Fruit fly (Drosophila melanogaster) whole organism, embryonic: ENCODE results near the gene CG4297.
A peak's percentile ranks its signal among the peaks of the same experiment; 100 is the strongest.

Experiments used
- ATbp ChIP-seq: fragments of 200-800 bp; sonication (Bioruptor generic); optimal IDR thresholded peaks from 2 replicates; lab custom pipeline; 2017; ENCODE audit warnings: missing biosample characterization, mild to moderate bottlenecking, missing genetic modification characterization, missing genetic modification reagents
- BEAF-32 ChIP-seq: fragments of 200-800 bp; sonication (Bioruptor generic); optimal IDR thresholded peaks from 3 replicates; lab custom pipeline; 2017; ENCODE audit warnings: missing biosample characterization, missing genetic modification characterization, mild to moderate bottlenecking, moderate library complexity, missing genetic modification reagents
- C15 ChIP-seq: fragments of 200-800 bp; sonication (Bioruptor generic); IDR thresholded peaks from 3 replicates; pipeline ENCODE4 v1.3.6; 2022; ENCODE audit warnings: missing biosample characterization, missing genetic modification characterization
- CG10431 ChIP-seq: fragments of 200-800 bp; sonication (Bioruptor generic); optimal IDR thresholded peaks from 3 replicates; lab custom pipeline; 2018; ENCODE audit warnings: missing biosample characterization, mild to moderate bottlenecking, missing genetic modification characterization
- CG11085 ChIP-seq: fragments of 200-800 bp; sonication (Bioruptor generic); IDR thresholded peaks from 2 replicates; pipeline ENCODE4 v1.3.6; 2022; ENCODE audit warnings: missing biosample characterization, missing genetic modification characterization
- CG11456 ChIP-seq: fragments of 200-800 bp; sonication (Bioruptor generic); IDR thresholded peaks from 3 replicates; pipeline ENCODE4 v1.3.6; 2022; ENCODE audit warnings: missing biosample characterization, missing genetic modification characterization
- CG12744 ChIP-seq: fragments of 200-800 bp; sonication (Bioruptor generic); optimal IDR thresholded peaks from 2 replicates; lab custom pipeline; 2016; ENCODE audit warnings: missing biosample characterization, missing genetic modification characterization
- CG15073 ChIP-seq: fragments of 200-800 bp; sonication (Bioruptor generic); optimal IDR thresholded peaks from 2 replicates; lab custom pipeline; 2016; ENCODE audit warnings: missing biosample characterization, missing genetic modification characterization
- CG15479 ChIP-seq: fragments of 200-800 bp; sonication (Bioruptor generic); optimal IDR thresholded peaks from 3 replicates; lab custom pipeline; 2019; ENCODE audit warnings: missing biosample characterization, mild to moderate bottlenecking, missing genetic modification characterization, moderate library complexity
- CG15514 ChIP-seq: fragments of 200-800 bp; sonication (Bioruptor generic); optimal IDR thresholded peaks from 3 replicates; lab custom pipeline; 2017; ENCODE audit warnings: missing biosample characterization, missing genetic modification characterization, mild to moderate bottlenecking, moderate library complexity, missing genetic modification reagents
- CG15601 ChIP-seq: fragments of 200-800 bp; sonication (Bioruptor generic); optimal IDR thresholded peaks from 3 replicates; lab custom pipeline; 2019; ENCODE audit warnings: missing biosample characterization, mild to moderate bottlenecking, missing genetic modification characterization, moderate library complexity
- CG17802 ChIP-seq: fragments of 200-800 bp; sonication (Bioruptor generic); optimal IDR thresholded peaks from 2 replicates; lab custom pipeline; 2018; ENCODE audit warnings: missing biosample characterization, mild to moderate bottlenecking, missing genetic modification characterization, moderate library complexity
- CG18262 ChIP-seq: fragments of 200-800 bp; optimal IDR thresholded peaks from 3 replicates; lab custom pipeline; 2019; ENCODE audit warnings: missing biosample characterization, mild to moderate bottlenecking, missing genetic modification characterization, moderate library complexity
- CG2889 ChIP-seq: fragments of 200-800 bp; sonication (Bioruptor generic); IDR thresholded peaks from 3 replicates; pipeline ENCODE4 v1.3.6; 2022; ENCODE audit warnings: missing biosample characterization, missing genetic modification characterization
- CG33213 ChIP-seq: fragments of 200-800 bp; sonication (Bioruptor generic); optimal IDR thresholded peaks from 3 replicates; lab custom pipeline; 2016; ENCODE audit warnings: missing biosample characterization, missing genetic modification characterization
- CG4617 ChIP-seq: fragments of 200-800 bp; sonication (Bioruptor generic); optimal IDR thresholded peaks from 3 replicates; lab custom pipeline; 2016; ENCODE audit warnings: missing biosample characterization, missing genetic modification characterization, borderline replicate concordance
- CG4854 ChIP-seq: fragments of 200-800 bp; sonication (Bioruptor generic); optimal IDR thresholded peaks from 2 replicates; lab custom pipeline; 2016; ENCODE audit warnings: missing biosample characterization, missing genetic modification characterization, inconsistent platforms
- CG8924 ChIP-seq: fragments of 200-800 bp; optimal IDR thresholded peaks from 3 replicates; lab custom pipeline; 2019; ENCODE audit warnings: missing biosample characterization, mild to moderate bottlenecking, missing genetic modification characterization, moderate library complexity
- CG9817 ChIP-seq: fragments of 200-800 bp; sonication (Bioruptor generic); optimal IDR thresholded peaks from 2 replicates; lab custom pipeline; 2018; ENCODE audit warnings: missing biosample characterization, mild to moderate bottlenecking, missing genetic modification characterization, moderate library complexity
- CrebB ChIP-seq: fragments of 200-800 bp; sonication (Bioruptor generic); optimal IDR thresholded peaks from 3 replicates; lab custom pipeline; 2018; ENCODE audit warnings: missing biosample characterization, mild to moderate bottlenecking, missing genetic modification characterization
- Dip2 ChIP-seq: fragments of 200-800 bp; sonication (Bioruptor generic); IDR thresholded peaks from 2 replicates; pipeline ENCODE4 v1.3.6; 2022; ENCODE audit warnings: missing biosample characterization, missing genetic modification characterization
- Fer3 ChIP-seq: fragments of 200-800 bp; sonication (Bioruptor generic); optimal IDR thresholded peaks from 2 replicates; lab custom pipeline; 2018; ENCODE audit warnings: missing biosample characterization, mild to moderate bottlenecking, missing genetic modification characterization, moderate library complexity
- GATAe ChIP-seq: fragments of 200-800 bp; sonication (Bioruptor generic); conservative IDR thresholded peaks from 2 replicates; pipeline ENCODE4 v1.3.6; 2022; ENCODE audit warnings: missing biosample characterization, missing genetic modification characterization
- Lim3 ChIP-seq: fragments of 200-800 bp; sonication (Bioruptor generic); IDR thresholded peaks from 2 replicates; pipeline ENCODE4 v1.3.6; 2022; ENCODE audit warnings: missing biosample characterization, missing genetic modification characterization
- Opbp ChIP-seq: fragments of 200-800 bp; sonication (Bioruptor generic); IDR thresholded peaks from 3 replicates; pipeline ENCODE4 v1.3.6; 2022; ENCODE audit warnings: missing biosample characterization, missing genetic modification characterization; ENCODE audit not compliant: partially characterized antibody
- Poxn ChIP-seq: fragments of 200-800 bp; sonication (Bioruptor generic); IDR thresholded peaks from 2 replicates; pipeline ENCODE4 v1.3.6; 2022; ENCODE audit warnings: missing biosample characterization, missing genetic modification characterization
- Ptx1 ChIP-seq: fragments of 200-800 bp; sonication (Bioruptor generic); IDR thresholded peaks from 2 replicates; pipeline ENCODE4 v1.3.6; 2022; ENCODE audit warnings: missing biosample characterization, missing genetic modification characterization
- Sry-δ ChIP-seq: fragments of 200-800 bp; sonication (Bioruptor generic); optimal IDR thresholded peaks from 2 replicates; lab custom pipeline; 2016; ENCODE audit warnings: missing biosample characterization, missing genetic modification characterization
- Usf ChIP-seq: fragments of 200-800 bp; sonication (Bioruptor generic); optimal IDR thresholded peaks from 2 replicates; lab custom pipeline; 2017; ENCODE audit warnings: missing genotype, missing biosample characterization, missing genetic modification characterization
- al ChIP-seq: fragments of 200-800 bp; sonication (Bioruptor generic); IDR thresholded peaks from 2 replicates; pipeline ENCODE4 v1.3.6; 2022; ENCODE audit warnings: missing biosample characterization, missing genetic modification characterization
- amos ChIP-seq: fragments of 200-800 bp; sonication (Bioruptor generic); IDR thresholded peaks from 2 replicates; pipeline ENCODE4 v1.3.6; 2022; ENCODE audit warnings: missing biosample characterization, missing genetic modification characterization; ENCODE audit not compliant: partially characterized antibody
- ato ChIP-seq: fragments of 200-800 bp; sonication (Bioruptor generic); IDR thresholded peaks from 2 replicates; pipeline ENCODE4 v1.3.6; 2022; ENCODE audit warnings: missing biosample characterization, missing genetic modification characterization; ENCODE audit not compliant: partially characterized antibody
- cg ChIP-seq: fragments of 200-800 bp; sonication (Bioruptor generic); optimal IDR thresholded peaks from 3 replicates; lab custom pipeline; 2019; ENCODE audit warnings: missing biosample characterization, mild to moderate bottlenecking, missing genetic modification characterization, moderate library complexity
- dati ChIP-seq: fragments of 200-800 bp; sonication (Bioruptor generic); IDR thresholded peaks from 2 replicates; pipeline ENCODE4 v1.3.6; 2022; ENCODE audit warnings: missing biosample characterization, missing genetic modification characterization
- dimm ChIP-seq: fragments of 200-800 bp; sonication (Bioruptor generic); IDR thresholded peaks from 2 replicates; pipeline ENCODE4 v1.3.6; 2022; ENCODE audit warnings: missing biosample characterization, missing genetic modification characterization
- fd64A ChIP-seq: fragments of 200-800 bp; sonication (Bioruptor generic); optimal IDR thresholded peaks from 3 replicates; lab custom pipeline; 2018; ENCODE audit warnings: missing biosample characterization, mild to moderate bottlenecking, missing genetic modification characterization
- gcm ChIP-seq: fragments of 200-800 bp; sonication (Bioruptor generic); optimal IDR thresholded peaks from 2 replicates; lab custom pipeline; 2019; ENCODE audit warnings: missing biosample characterization, mild to moderate bottlenecking, missing genetic modification characterization, moderate library complexity
- jing ChIP-seq: fragments of 200-800 bp; sonication (Bioruptor generic); optimal IDR thresholded peaks from 2 replicates; lab custom pipeline; 2018; ENCODE audit warnings: missing biosample characterization, mild to moderate bottlenecking, missing genetic modification characterization
- mam ChIP-seq: fragments of 200-800 bp; sonication (Bioruptor generic); optimal IDR thresholded peaks from 3 replicates; lab custom pipeline; 2016; ENCODE audit warnings: missing biosample characterization, missing genetic modification characterization
- otp ChIP-seq: fragments of 200-800 bp; sonication (Bioruptor generic); IDR thresholded peaks from 3 replicates; pipeline ENCODE4, ENCODE4 v1.3.6; 2022; ENCODE audit warnings: missing biosample characterization, missing genetic modification characterization
- pros ChIP-seq: fragments of 200-800 bp; sonication (Bioruptor generic); optimal IDR thresholded peaks from 3 replicates; lab custom pipeline; 2019; ENCODE audit warnings: missing biosample characterization, mild to moderate bottlenecking, missing genetic modification characterization, moderate library complexity
- rib ChIP-seq: fragments of 200-800 bp; sonication (Bioruptor generic); IDR thresholded peaks from 2 replicates; pipeline ENCODE4 v1.3.6; 2022; ENCODE audit warnings: missing biosample characterization, missing genetic modification characterization
- salm ChIP-seq: fragments of 200-800 bp; sonication (Bioruptor generic); optimal IDR thresholded peaks from 2 replicates; lab custom pipeline; 2018; ENCODE audit warnings: missing biosample characterization, mild to moderate bottlenecking, missing genetic modification characterization
- sim ChIP-seq: fragments of 200-800 bp; sonication (Bioruptor generic); IDR thresholded peaks from 2 replicates; pipeline ENCODE4 v1.3.6; 2022; ENCODE audit warnings: missing biosample characterization, missing genetic modification characterization
- slou ChIP-seq: fragments of 200-800 bp; sonication (Bioruptor generic); optimal IDR thresholded peaks from 3 replicates; lab custom pipeline; 2016; ENCODE audit warnings: missing biosample characterization, missing genetic modification characterization
- slp2 ChIP-seq: fragments of 200-800 bp; sonication (Bioruptor generic); optimal IDR thresholded peaks from 2 replicates; lab custom pipeline; 2016; ENCODE audit warnings: missing biosample characterization, missing genetic modification characterization
- sqz ChIP-seq: fragments of 200-800 bp; sonication (Bioruptor generic); optimal IDR thresholded peaks from 3 replicates; lab custom pipeline; 2018; ENCODE audit warnings: missing biosample characterization, mild to moderate bottlenecking, missing genetic modification characterization
- trem ChIP-seq: fragments of 200-800 bp; optimal IDR thresholded peaks from 3 replicates; lab custom pipeline; 2019; ENCODE audit warnings: missing biosample characterization, mild to moderate bottlenecking, missing genetic modification characterization, moderate library complexity
- tx ChIP-seq: fragments of 200-800 bp; sonication (Bioruptor generic); optimal IDR thresholded peaks from 2 replicates; lab custom pipeline; 2016; ENCODE audit warnings: missing biosample characterization, missing genetic modification characterization
- zen2 ChIP-seq: fragments of 200-800 bp; sonication (Bioruptor generic); IDR thresholded peaks from 3 replicates; pipeline ENCODE4 v1.3.6; 2022; ENCODE audit warnings: missing biosample characterization, missing genetic modification characterization; ENCODE audit not compliant: partially characterized antibody

The CG4297 gene

DNA sequence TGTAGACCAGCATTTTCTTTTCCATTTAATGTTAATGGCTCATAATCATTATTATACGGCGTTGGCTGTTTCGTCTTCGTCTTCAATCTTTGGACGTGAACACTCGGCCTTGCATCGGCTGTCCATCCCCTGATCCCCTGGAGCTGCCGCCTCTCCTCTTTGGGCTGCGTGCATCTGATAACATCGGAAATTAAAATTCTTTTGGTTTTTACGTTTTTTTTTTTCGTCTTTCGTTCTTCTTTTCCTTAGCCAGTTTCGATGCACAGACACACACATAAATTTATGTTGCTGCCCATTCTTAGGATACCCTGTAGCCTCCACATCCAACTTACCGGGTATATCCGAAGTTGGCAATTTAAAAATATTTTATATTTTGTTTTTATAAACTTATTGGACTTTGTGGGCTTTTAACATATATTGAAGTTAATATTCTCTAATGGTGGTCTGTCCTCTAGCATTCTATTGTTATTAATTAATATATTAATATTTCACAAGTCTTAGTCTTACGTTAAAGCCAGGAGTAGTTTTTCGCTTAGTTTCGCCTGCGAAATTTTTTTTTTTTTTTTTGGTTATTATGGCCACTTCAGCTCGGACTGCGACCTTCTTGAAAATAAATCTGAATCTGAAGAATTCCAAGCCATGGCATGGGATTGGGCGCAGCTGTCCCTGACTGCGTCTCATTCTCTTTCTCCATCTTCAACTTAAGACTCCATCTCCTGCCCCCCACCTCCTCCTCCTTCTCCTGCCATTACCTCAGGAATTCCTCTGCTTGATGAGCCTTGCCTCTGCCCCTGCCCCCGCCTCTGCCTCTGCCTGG, 31.2 kb downstream of the CG4297 start (continued):
- TF ChIP-seq ATbp (GFP tag; lab: Kevin White, UChicago) (no peak), zen2 (GFP tag; lab: Robert Waterston, UW) (no peak), CG10431 (GFP tag; lab: Kevin White, UChicago) (no peak), otp (GFP tag; lab: Robert Waterston, UW) (no peak), trem (peak; percentile 70), fd64A (no peak), amos (GFP tag; lab: Robert Waterston, UW) (no peak), CG4617 (GFP tag; lab: Kevin White, UChicago) (no peak), CG2889 (GFP tag; lab: Robert Waterston, UW) (no peak), Poxn (no peak), gcm (peak; percentile 54), salm (no peak), CG4854 (GFP tag; lab: Kevin White, UChicago) (no peak), ato (GFP tag; lab: Robert Waterston, UW) (no peak), CG9817 (tag; lab: Kevin White, UChicago) (no peak), Sry-δ (GFP tag; lab: Kevin White, UChicago) (no peak), CG12744 (GFP tag; lab: Kevin White, UChicago) (no peak), slp2 (GFP tag; lab: Kevin White, UChicago) (no peak), dimm (no peak), CrebB (tag; lab: Kevin White, UChicago) (no peak), CG15479 (GFP tag; lab: Kevin White, UChicago) (no peak), Usf (GFP tag; lab: Kevin White, UChicago) (peak; percentile 61), al (GFP tag; lab: Robert Waterston, UW) (no peak), CG11085 (GFP tag; lab: Robert Waterston, UW) (no peak), CG8924 (peak; percentile 67), dati (GFP tag; lab: Robert Waterston, UW) (no peak), jing (GFP tag; lab: Kevin White, UChicago) (no peak), sqz (GFP tag; lab: Kevin White, UChicago) (peak; percentile 72), Ptx1 (GFP tag; lab: Robert Waterston, UW) (no peak), Opbp (GFP tag; lab: Robert Waterston, UW) (no peak), CG18262 (tag; lab: Kevin White, UChicago) (peak; percentile 89), pros (GFP tag; lab: Kevin White, UChicago) (peak; percentile 76), sim (GFP tag; lab: Robert Waterston, UW) (no peak), cg (no peak), CG11456 (GFP tag; lab: Robert Waterston, UW) (no peak), Dip2 (GFP tag; lab: Robert Waterston, UW) (no peak), tx (GFP tag; lab: Kevin White, UChicago) (no peak), BEAF-32 (no peak), CG17802 (no peak), rib (GFP tag; lab: Robert Waterston, UW) (no peak), Fer3 (tag; lab: Kevin White, UChicago) (no peak), CG15073 (GFP tag; lab: Kevin White, UChicago) (no peak), mam (GFP tag; lab: Kevin White, UChicago) (no peak), CG33213 (GFP tag; lab: Kevin White, UChicago) (no peak), GATAe (GFP tag; lab: Robert Waterston, UW) (no peak), CG15601 (tag; lab: Kevin White, UChicago) (peak; percentile 65), Lim3 (GFP tag; lab: Robert Waterston, UW) (no peak), slou (GFP tag; lab: Kevin White, UChicago) (no peak), CG15514 (GFP tag; lab: Kevin White, UChicago) (no peak), C15 (GFP tag; lab: Robert Waterston, UW) (no peak)
